Worm (Caenorhabditis elegans) whole organism, late embryonic: ENCODE data around the gene ins-22.

ENCODE experiments used
- ahr-1 ChIP-seq: sonication (generic microtip); optimal IDR thresholded peaks from 2 replicates; lab custom pipeline; 2016; ENCODE audit warnings: missing genetic modification characterization, missing compliant biosample characterization
- ama-1 ChIP-seq: fragments of 150-350 bp; optimal IDR thresholded peaks from 2 replicates; lab custom pipeline; 2014
- dve-1 ChIP-seq: sonication (generic microtip); optimal IDR thresholded peaks from 2 replicates; lab custom pipeline; 2017; ENCODE audit warnings: antibody characterized with exemption, mild to moderate bottlenecking, missing genetic modification characterization, missing compliant biosample characterization
- hlh-13 ChIP-seq: fragments of 200-800 bp; sonication (Bioruptor generic); optimal IDR thresholded peaks from 2 replicates; lab custom pipeline; 2018; ENCODE audit warnings: mild to moderate bottlenecking, missing genetic modification characterization, missing compliant biosample characterization
- hlh-6 ChIP-seq: sonication (generic microtip); optimal IDR thresholded peaks from 2 replicates; lab custom pipeline; 2016; ENCODE audit warnings: missing genotype, missing genetic modification characterization, missing compliant biosample characterization
- mec-3 ChIP-seq: sonication (generic microtip); optimal IDR thresholded peaks from 2 replicates; lab custom pipeline; 2016; ENCODE audit warnings: borderline replicate concordance, missing genetic modification characterization, missing compliant biosample characterization
- pat-9 ChIP-seq: fragments of 200-800 bp; sonication (Bioruptor generic); optimal IDR thresholded peaks from 2 replicates; lab custom pipeline; 2018; ENCODE audit warnings: mild to moderate bottlenecking, missing genetic modification characterization, moderate library complexity, missing compliant biosample characterization
- pqm-1 ChIP-seq: sonication (generic microtip); optimal IDR thresholded peaks from 2 replicates; lab custom pipeline; 2016; ENCODE audit warnings: missing genetic modification characterization, missing compliant biosample characterization
- tbx-7 ChIP-seq: sonication (generic microtip); optimal IDR thresholded peaks from 2 replicates; lab custom pipeline; 2016; ENCODE audit warnings: missing genotype, missing genetic modification characterization, missing compliant biosample characterization
- unc-3 ChIP-seq, 2 experiments: fragments of 200-800 bp in 1 of 2; sonication (Bioruptor generic) in 1 of 2; sonication (generic microtip) in 1 of 2; conservative IDR thresholded peaks in 1 of 2; optimal IDR thresholded peaks in 1 of 2; 2 replicates each; pipeline versions ENCODE4 v1.3.6 to Lab custom; 2016 to 2022; ENCODE audit warnings: missing compliant biosample characterization in 2 of 2, missing genetic modification characterization in 2 of 2, missing genetic modification reagents in 1 of 2

DNA sequence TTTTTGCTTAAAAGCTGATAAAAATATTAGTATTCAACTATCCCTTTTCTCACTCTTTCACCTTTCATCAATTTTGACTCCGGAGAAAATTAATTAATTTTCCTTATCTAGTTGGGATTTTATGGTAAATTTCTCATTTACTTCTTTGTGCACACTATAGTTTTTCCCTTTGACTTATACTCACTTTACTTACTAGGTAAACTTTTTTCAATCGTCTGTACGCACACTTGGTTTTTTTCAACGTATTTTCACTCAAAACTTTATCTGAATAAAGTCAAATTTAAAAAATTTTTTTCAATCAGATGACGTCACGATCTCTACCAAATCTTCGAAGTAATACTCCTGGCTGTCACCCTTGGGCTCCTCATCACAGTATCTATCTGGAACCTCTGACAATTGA lies 14.0 kb upstream of the ins-22 start, which contains the start of gene C05B5.16:
- TF ChIP-seq dve-1 (no peak), ahr-1 (tag; lab: Kevin White, UChicago) (no peak), pqm-1 (tag; lab: Kevin White, UChicago) (no peak), ama-1 (lab: Kevin White, UChicago) (no peak), hlh-6 (no peak), hlh-13 (no peak), mec-3 (tag; lab: Kevin White, UChicago) (no peak), tbx-7 (tag; lab: Kevin White, UChicago) (no peak), unc-3 (GFP tag; conservative IDR thresholded peaks at IDR 0.05; lab: Robert Waterston, UW) (no peak), unc-3 (tag; optimal IDR thresholded peaks at IDR 0.05; lab: Kevin White, UChicago) (no peak), pat-9 (tag; lab: Kevin White, UChicago) (no peak)
